Worm (Caenorhabditis elegans) whole organism, young adult: ENCODE results near the gene Y57A10A.24.

Experiments used
- B0019.2 ChIP-seq: fragments of 200-800 bp; sonication (Bioruptor generic); conservative IDR thresholded peaks from 2 replicates; pipeline ENCODE4 v1.3.6; 2022; ENCODE audit warnings: missing genetic modification reagents, missing genetic modification characterization, missing compliant biosample characterization
- B0336.3 ChIP-seq: fragments of 200-800 bp; sonication (Bioruptor generic); IDR thresholded peaks from 2 replicates; pipeline ENCODE4 v1.3.6; 2022; ENCODE audit warnings: missing genetic modification characterization, missing compliant biosample characterization
- C06A6.2 ChIP-seq: fragments of 200-800 bp; sonication (Bioruptor generic); conservative IDR thresholded peaks from 2 replicates; pipeline ENCODE4 v1.3.6; 2022; ENCODE audit warnings: missing genetic modification characterization, missing compliant biosample characterization
- D2030.7 ChIP-seq: fragments of 200-800 bp; sonication (Bioruptor generic); IDR thresholded peaks from 2 replicates; pipeline ENCODE4 v1.3.6; 2022; ENCODE audit warnings: missing genetic modification reagents, missing genetic modification characterization, missing compliant biosample characterization
- F10E7.11 ChIP-seq: sonication (generic microtip); optimal IDR thresholded peaks from 2 replicates; lab custom pipeline; 2017; ENCODE audit warnings: mild to moderate bottlenecking, missing genetic modification characterization, moderate library complexity, missing compliant biosample characterization
- F22D6.2 ChIP-seq: sonication (generic microtip); optimal IDR thresholded peaks from 2 replicates; lab custom pipeline; 2016; ENCODE audit warnings: mild to moderate bottlenecking, missing genetic modification characterization, missing compliant biosample characterization
- F23B12.7 ChIP-seq: sonication (generic microtip); optimal IDR thresholded peaks from 2 replicates; lab custom pipeline; 2017; ENCODE audit warnings: missing genetic modification characterization, mild to moderate bottlenecking, missing compliant biosample characterization, antibody characterized with exemption, moderate library complexity; ENCODE audit not compliant: insufficient read depth
- F39B2.1 ChIP-seq: fragments of 200-800 bp; sonication (Bioruptor generic); IDR thresholded peaks from 2 replicates; pipeline ENCODE4 v1.3.6; 2022; ENCODE audit warnings: missing genetic modification reagents, missing genetic modification characterization, missing compliant biosample characterization
- F57A8.1 ChIP-seq: fragments of 200-800 bp; sonication (Bioruptor generic); optimal IDR thresholded peaks from 2 replicates; lab custom pipeline; 2018; ENCODE audit warnings: mild to moderate bottlenecking, missing genetic modification characterization, moderate library complexity, missing compliant biosample characterization
- F57C9.4 ChIP-seq: sonication (generic microtip); optimal IDR thresholded peaks from 2 replicates; lab custom pipeline; 2017; ENCODE audit warnings: mild to moderate bottlenecking, missing genetic modification characterization, missing compliant biosample characterization
- T26A5.8 ChIP-seq: sonication (generic microtip); optimal IDR thresholded peaks from 2 replicates; lab custom pipeline; 2016; ENCODE audit warnings: missing genetic modification characterization, missing compliant biosample characterization
- Y53F4B.3 ChIP-seq: fragments of 200-800 bp; sonication (Bioruptor generic); IDR thresholded peaks from 2 replicates; pipeline ENCODE4 v1.3.6; 2022; ENCODE audit warnings: missing genetic modification reagents, missing genetic modification characterization, missing compliant biosample characterization
- Y95B8A.8 ChIP-seq: fragments of 200-800 bp; sonication (Bioruptor generic); IDR thresholded peaks from 2 replicates; pipeline ENCODE4 v1.3.6; 2022; ENCODE audit warnings: missing genetic modification reagents, missing genetic modification characterization, missing compliant biosample characterization
- aptf-3 ChIP-seq: fragments of 200-800 bp; sonication (Bioruptor generic); IDR thresholded peaks from 2 replicates; pipeline ENCODE4 v1.3.6; 2022; ENCODE audit warnings: missing genetic modification characterization, missing compliant biosample characterization
- attf-6 ChIP-seq: fragments of 200-800 bp; sonication (Bioruptor generic); IDR thresholded peaks from 2 replicates; pipeline ENCODE4 v1.3.6; 2022; ENCODE audit warnings: missing genetic modification reagents, missing genetic modification characterization, missing compliant biosample characterization
- ceh-91 ChIP-seq: fragments of 200-800 bp; sonication (Bioruptor generic); IDR thresholded peaks from 2 replicates; pipeline ENCODE4 v1.3.6; 2022; ENCODE audit warnings: missing genetic modification reagents, missing genetic modification characterization, missing compliant biosample characterization
- hmg-20 ChIP-seq: fragments of 200-800 bp; sonication (Bioruptor generic); IDR thresholded peaks from 2 replicates; pipeline ENCODE4 v1.3.6; 2022; ENCODE audit warnings: missing genetic modification reagents, missing genetic modification characterization, missing compliant biosample characterization
- hsf-1 ChIP-seq: fragments of 200-800 bp; sonication (Bioruptor generic); IDR thresholded peaks from 2 replicates; pipeline ENCODE4 v1.3.6; 2022; ENCODE audit warnings: missing genetic modification reagents, missing genetic modification characterization, missing compliant biosample characterization
- lin-35 ChIP-seq, 3 experiments: fragments of 150-350 bp in 2 of 3; sonication (generic microtip) in 1 of 3; optimal IDR thresholded peaks; 2 replicates each; lab custom pipeline; 2014 to 2018; ENCODE audit warnings: missing biosample characterization in 3 of 3, missing genetic modification characterization in 3 of 3, missing genetic modification reagents in 3 of 3
- lin-40 ChIP-seq: sonication (generic microtip); optimal IDR thresholded peaks from 2 replicates; lab custom pipeline; 2016; ENCODE audit warnings: missing genetic modification characterization, mild to moderate bottlenecking, missing compliant biosample characterization, missing genotype, missing genetic modification reagents
- madf-8 ChIP-seq: fragments of 200-800 bp; sonication (Bioruptor generic); conservative IDR thresholded peaks from 2 replicates; pipeline ENCODE4 v1.3.6; 2022; ENCODE audit warnings: missing genetic modification reagents, missing genetic modification characterization, missing compliant biosample characterization
- nhr-179 ChIP-seq: sonication (generic microtip); optimal IDR thresholded peaks from 2 replicates; lab custom pipeline; 2016; ENCODE audit warnings: mild to moderate bottlenecking, missing genetic modification characterization, missing compliant biosample characterization
- pha-4 ChIP-seq: fragments of 150-350 bp; sonication (generic microtip); optimal IDR thresholded peaks from 2 replicates; lab custom pipeline; 2014; ENCODE audit warnings: missing biosample characterization, missing genetic modification reagents, missing genetic modification characterization
- snpc-3.4 ChIP-seq: sonication (generic microtip); optimal IDR thresholded peaks from 2 replicates; lab custom pipeline; 2017; ENCODE audit warnings: missing genetic modification characterization, mild to moderate bottlenecking, missing compliant biosample characterization, antibody characterized with exemption, moderate library complexity, missing genotype, missing genetic modification reagents
- snpc-4 ChIP-seq, 5 experiments: fragments of 150-350 bp in 1 of 5; sonication (generic microtip) in 4 of 5; optimal IDR thresholded peaks; 2 replicates each; lab custom pipeline; 2014 to 2018; ENCODE audit warnings: missing genetic modification characterization in 5 of 5, missing biosample characterization in 3 of 5, antibody characterized with exemption in 2 of 5, mild to moderate bottlenecking in 2 of 5, missing compliant biosample characterization in 2 of 5, missing genotype in 2 of 5, moderate library complexity in 2 of 5, missing genetic modification reagents in 1 of 5
- somi-1 ChIP-seq: fragments of 200-800 bp; sonication (Bioruptor generic); optimal IDR thresholded peaks from 2 replicates; lab custom pipeline; 2018; ENCODE audit warnings: mild to moderate bottlenecking, missing genetic modification characterization, missing compliant biosample characterization
- tbx-9 ChIP-seq: sonication (generic microtip); optimal IDR thresholded peaks from 2 replicates; lab custom pipeline; 2016; ENCODE audit warnings: borderline replicate concordance, missing genetic modification characterization, inconsistent platforms, missing compliant biosample characterization
- zfh-2 ChIP-seq: fragments of 200-800 bp; sonication (Bioruptor generic); conservative IDR thresholded peaks from 2 replicates; pipeline ENCODE4 v1.3.6; 2022; ENCODE audit warnings: missing genetic modification reagents, missing genetic modification characterization, missing compliant biosample characterization
- ztf-25 ChIP-seq: fragments of 200-800 bp; sonication (Bioruptor generic); IDR thresholded peaks from 2 replicates; pipeline ENCODE4 v1.3.6; 2022; ENCODE audit warnings: missing genetic modification reagents, missing genetic modification characterization, missing compliant biosample characterization
- ztf-26 ChIP-seq: sonication (generic microtip); optimal IDR thresholded peaks from 2 replicates; lab custom pipeline; 2017; ENCODE audit warnings: missing genetic modification characterization, missing compliant biosample characterization

The Y57A10A.24 gene

ce11 chrII:12284045-12284444, 41.3 kb downstream of the Y57A10A.24 start (continued):
- TF ChIP-seq hmg-20: no peak
- TF ChIP-seq D2030.7 (GFP tag; lab: Robert Waterston, UW): peak; percentile 92
- no peak for TF ChIP-seq snpc-4 (GFP tag; optimal IDR thresholded peaks at IDR 0.05; lab: Kevin White, UChicago)
- no peak for TF ChIP-seq snpc-4 (tag; optimal IDR thresholded peaks at IDR 0.05; lab: Kevin White, UChicago)
- no peak for TF ChIP-seq zfh-2 (GFP tag; lab: Robert Waterston, UW)
- TF ChIP-seq pha-4 (tag; lab: Kevin White, UChicago): no peak
- TF ChIP-seq C06A6.2 (GFP tag; lab: Robert Waterston, UW): no peak
- TF ChIP-seq nhr-179 (tag; lab: Kevin White, UChicago): no peak
- peak; percentile 57 for TF ChIP-seq snpc-3.4 (tag; lab: Kevin White, UChicago)
- peak; percentile 71 for TF ChIP-seq B0019.2 (GFP tag; lab: Robert Waterston, UW)
- no peak for TF ChIP-seq tbx-9
- peak; percentile 94 for TF ChIP-seq madf-8 (GFP tag; lab: Robert Waterston, UW)
- TF ChIP-seq hsf-1 (GFP tag; lab: Robert Waterston, UW): peak; percentile 77
- no peak for TF ChIP-seq lin-40 (tag; lab: Kevin White, UChicago)
- TF ChIP-seq lin-35 (GFP tag; optimal IDR thresholded peaks at IDR 0.05; lab: Kevin White, UChicago): peak in 1 of 3 experiments; percentile 68
- no peak for TF ChIP-seq F23B12.7

ce11 chrII:12289085-12289484, 46.3 kb downstream of the Y57A10A.24 start, which contains the start of gene Y57A10A.31:
Gene Y57A10A.31 (plus strand): TSS chrII:12289385.
- TF ChIP-seq attf-6 (GFP tag; lab: Robert Waterston, UW) (no peak), T26A5.8 (tag; lab: Kevin White, UChicago) (no peak), B0336.3 (GFP tag; lab: Robert Waterston, UW) (no peak), Y53F4B.3 (GFP tag; lab: Robert Waterston, UW) (no peak), Y95B8A.8 (GFP tag; lab: Robert Waterston, UW) (no peak), F10E7.11 (tag; lab: Kevin White, UChicago) (no peak)

- TF ChIP-seq ceh-91 (no peak), ztf-25 (GFP tag; lab: Robert Waterston, UW) (no peak), F22D6.2 (no peak), F57C9.4 (tag; lab: Kevin White, UChicago) (no peak), somi-1 (GFP tag; lab: Kevin White, UChicago) (no peak), Y53F4B.3 (GFP tag; lab: Robert Waterston, UW) (no peak), F57A8.1 (GFP tag; lab: Kevin White, UChicago) (no peak), aptf-3 (GFP tag; lab: Robert Waterston, UW) (no peak), F39B2.1 (GFP tag; lab: Robert Waterston, UW) (no peak), ztf-26 (tag; lab: Kevin White, UChicago) (no peak)
Observed at ce11 chrII:12296591-12296990, 53.8 kb downstream of the Y57A10A.24 start.
